Worm (Caenorhabditis elegans) whole organism, L4/young adult: Measurements from ENCODE around the gene srh-252.

Experiments used
- W03F9.2 ChIP-seq: fragments of 150-350 bp; optimal IDR thresholded peaks from 2 replicates; lab custom pipeline; 2014; ENCODE audit warnings: missing biosample characterization, missing genetic modification characterization
- dao-5 ChIP-seq: sonication (generic microtip); optimal IDR thresholded peaks from 2 replicates; lab custom pipeline; 2016; ENCODE audit warnings: missing genotype, missing genetic modification characterization, moderate library complexity, missing compliant biosample characterization
- him-1 ChIP-seq: sonication (generic microtip); optimal IDR thresholded peaks from 2 replicates; lab custom pipeline; 2016; ENCODE audit warnings: missing genotype, missing genetic modification reagents, missing genetic modification characterization, missing compliant biosample characterization

DNA sequence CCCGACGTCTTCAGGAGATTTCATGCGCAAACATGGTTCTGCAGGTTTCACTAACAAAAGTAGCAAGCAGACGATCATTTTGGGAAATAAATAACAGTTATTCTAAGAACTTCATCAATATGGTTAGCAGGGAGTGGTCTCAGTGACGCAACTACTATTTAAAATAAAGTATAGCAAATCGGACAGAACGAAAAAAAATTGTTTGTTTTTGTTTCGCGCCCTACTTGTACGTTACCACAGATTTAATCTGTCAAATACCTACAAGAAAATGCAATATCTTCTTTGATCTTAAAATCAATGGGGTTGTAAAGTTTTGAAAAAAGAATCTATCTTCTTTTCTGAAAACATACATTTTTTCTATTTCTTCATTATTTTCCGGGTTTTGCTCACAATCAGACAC lies 24.3 kb downstream of the srh-252 start, which contains the start of gene srz-96:
- TF ChIP-seq dao-5 (tag; lab: Kevin White, UChicago) (no peak), W03F9.2 (tag; lab: Kevin White, UChicago) (no peak), him-1 (tag; lab: Kevin White, UChicago) (no peak)
